Fruit fly (Drosophila melanogaster) whole organism, adult: ENCODE data around the gene LManIV.

Experiments
- CG33017 ChIP-seq: fragments of 200-800 bp; sonication (Bioruptor generic); optimal IDR thresholded peaks from 2 replicates; lab custom pipeline; 2018; ENCODE audit warnings: missing biosample characterization, mild to moderate bottlenecking, missing genetic modification characterization, moderate library complexity
- Crg-1 ChIP-seq: fragments of 200-800 bp; sonication (Bioruptor generic); optimal IDR thresholded peaks from 2 replicates; lab custom pipeline; 2016; ENCODE audit warnings: missing biosample characterization, missing genetic modification characterization
- bab1 ChIP-seq: fragments of 200-800 bp; sonication (Bioruptor generic); optimal IDR thresholded peaks from 3 replicates; lab custom pipeline; 2019; ENCODE audit warnings: missing biosample characterization, mild to moderate bottlenecking, missing genetic modification characterization, moderate library complexity
- cnc ChIP-seq, 2 experiments: fragments of >200 bp; optimal IDR thresholded peaks; 2 replicates each; lab custom pipeline; 2017
- tj ChIP-seq: fragments of 200-800 bp; sonication (Bioruptor generic); optimal IDR thresholded peaks from 3 replicates; lab custom pipeline; 2017; ENCODE audit warnings: missing biosample characterization, mild to moderate bottlenecking, missing genetic modification characterization, moderate library complexity

dm6 chr2L:8776163-8776562, 4.0 kb upstream of the LManIV start, which contains the start of gene LManV:
- no peak for TF ChIP-seq tj (GFP tag; lab: Kevin White, UChicago)
- TF ChIP-seq Crg-1 (GFP tag; lab: Kevin White, UChicago), result no peak
- TF ChIP-seq bab1 (GFP tag; lab: Kevin White, UChicago), result no peak
- no peak for TF ChIP-seq cnc (optimal IDR thresholded peaks at IDR 0.05; lab: Kevin White, UChicago)
- no peak for TF ChIP-seq CG33017 (tag; lab: Kevin White, UChicago)
